Worm (Caenorhabditis elegans): ENCODE results near the gene F57C12.2.

ce11 chrX:557857-558256 lies 6.7 kb upstream of the F57C12.2 start, which contains the start of gene nas-38:
- TF ChIP-seq flt-1 (GFP tag; IDR thresholded peaks at IDR 0.05) (no peak), tab-1 (GFP tag; IDR thresholded peaks at IDR 0.05) (no peak)

Measured in whole organism, midembryonic.